Worm (Caenorhabditis elegans): ENCODE data around the gene C08F8.9.
A peak's percentile ranks its signal among the peaks of the same experiment; 100 is the strongest.
"Not testable (repeated sequence)": the region's sequence is repeated elsewhere in the genome, so short reads cannot be mapped to it uniquely, and the experiment has no call there.

Gene C08F8.9

DNA sequence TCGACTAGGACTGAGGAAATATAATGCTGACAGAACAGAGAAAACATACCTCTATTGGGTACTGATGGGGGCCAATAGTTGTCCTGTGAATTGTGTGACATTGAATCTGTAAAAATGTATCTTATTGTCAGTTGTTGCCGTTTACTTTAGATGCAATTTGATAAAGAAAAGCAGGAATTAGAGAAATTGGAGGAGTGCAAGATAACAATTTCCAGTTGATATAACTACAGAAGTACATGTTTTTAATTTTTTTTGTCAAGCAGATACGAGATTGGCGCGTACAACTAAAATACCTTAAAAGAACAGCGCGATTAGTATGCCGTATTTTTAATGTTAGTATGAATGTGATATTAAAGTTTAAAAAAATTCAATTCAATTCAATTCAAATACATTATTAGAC lies 39.6 kb upstream of the C08F8.9 start, which contains the start of gene zip-6:
TSS of gene zip-6 (minus strand) at position 101 of the 400 bp plus-strand sequence.
- TF ChIP-seq ttx-3 (tag; optimal IDR thresholded peaks at IDR 0.05) (no peak), dve-1 (tag; optimal IDR thresholded peaks at IDR 0.05) (no peak), ref-2 (tag; optimal IDR thresholded peaks at IDR 0.05) (no peak), ztf-16 (tag; optimal IDR thresholded peaks at IDR 0.05) (no peak), pag-3 (tag; optimal IDR thresholded peaks at IDR 0.05; ENCODE audit: borderline replicate concordance) (no peak), madf-2 (tag; optimal IDR thresholded peaks at IDR 0.05) (no peak), ceh-48 (tag; optimal IDR thresholded peaks at IDR 0.05) (no peak), ahr-1 (tag; optimal IDR thresholded peaks at IDR 0.05) (no peak), C08G9.2 (tag; optimal IDR thresholded peaks at IDR 0.05) (no peak), che-1 (tag; optimal IDR thresholded peaks at IDR 0.05) (no peak), dmd-4 (tag; optimal IDR thresholded peaks at IDR 0.05; ENCODE audit: borderline replicate concordance) (no peak), hlh-30 (tag; optimal IDR thresholded peaks at IDR 0.05; ENCODE audit: insufficient read depth) (no peak)

DNA sequence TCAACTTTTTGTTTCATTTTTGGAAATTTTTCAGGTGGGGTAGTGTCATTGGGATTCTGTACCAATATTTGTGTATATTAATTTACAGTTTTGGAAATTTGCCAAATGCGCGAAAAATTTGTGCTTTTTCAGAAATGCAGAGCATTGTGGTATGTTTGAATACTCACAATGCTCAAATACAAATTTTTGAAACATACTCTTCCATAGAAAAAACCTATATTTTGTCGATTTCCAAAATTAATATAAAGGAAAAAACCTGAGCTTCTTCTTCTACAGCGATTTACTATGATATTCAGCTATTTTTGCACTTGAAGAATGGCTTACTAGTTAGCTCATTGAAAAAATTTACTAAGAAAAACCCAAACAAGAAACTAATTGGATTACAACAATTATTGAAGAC lies 34.6 kb upstream of the C08F8.9 start:
- TF ChIP-seq ceh-2 (tag; optimal IDR thresholded peaks at IDR 0.05): no peak
- TF ChIP-seq ttx-3 (tag; optimal IDR thresholded peaks at IDR 0.05): no peak
- no peak for TF ChIP-seq pha-2 (tag; optimal IDR thresholded peaks at IDR 0.05)
- no peak for TF ChIP-seq ceh-14 (tag; optimal IDR thresholded peaks at IDR 0.05)
- TF ChIP-seq ceh-48 (tag; optimal IDR thresholded peaks at IDR 0.05): no peak
- no peak for TF ChIP-seq syd-9 (tag; optimal IDR thresholded peaks at IDR 0.05)
- TF ChIP-seq elt-4 (tag; optimal IDR thresholded peaks at IDR 0.05): no peak
- TF ChIP-seq ceh-34 (tag; optimal IDR thresholded peaks at IDR 0.05): no peak
- TF ChIP-seq nfya-1 (tag; optimal IDR thresholded peaks at IDR 0.05): no peak
- no peak for TF ChIP-seq pat-9 (tag; optimal IDR thresholded peaks at IDR 0.05)
- TF ChIP-seq ceh-18 (tag; optimal IDR thresholded peaks at IDR 0.05): no peak
- TF ChIP-seq ceh-22 (tag; optimal IDR thresholded peaks at IDR 0.05): no peak

DNA sequence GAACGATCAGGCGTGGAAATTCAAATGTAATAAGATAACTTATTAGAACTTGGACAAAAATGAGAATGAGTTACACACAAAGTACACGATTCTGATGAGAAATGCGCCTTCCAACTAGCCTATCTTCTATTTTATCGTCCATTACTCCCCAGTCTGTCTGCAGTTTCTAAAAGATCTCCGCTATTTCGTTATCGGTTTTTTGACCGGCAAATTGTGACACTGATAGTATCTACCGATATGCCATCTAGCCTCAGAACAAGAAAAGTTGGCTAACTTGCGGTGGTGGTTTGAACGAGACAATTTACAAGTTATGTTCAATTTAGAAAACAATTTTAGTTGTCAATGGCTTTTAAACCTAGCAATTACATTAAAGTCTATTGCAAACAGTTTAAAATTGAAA lies 33.2 kb upstream of the C08F8.9 start:
- peak; percentile 89 for TF ChIP-seq elt-2 (tag; optimal IDR thresholded peaks at IDR 0.05)
- TF ChIP-seq ceh-48 (tag; optimal IDR thresholded peaks at IDR 0.05): no peak

DNA sequence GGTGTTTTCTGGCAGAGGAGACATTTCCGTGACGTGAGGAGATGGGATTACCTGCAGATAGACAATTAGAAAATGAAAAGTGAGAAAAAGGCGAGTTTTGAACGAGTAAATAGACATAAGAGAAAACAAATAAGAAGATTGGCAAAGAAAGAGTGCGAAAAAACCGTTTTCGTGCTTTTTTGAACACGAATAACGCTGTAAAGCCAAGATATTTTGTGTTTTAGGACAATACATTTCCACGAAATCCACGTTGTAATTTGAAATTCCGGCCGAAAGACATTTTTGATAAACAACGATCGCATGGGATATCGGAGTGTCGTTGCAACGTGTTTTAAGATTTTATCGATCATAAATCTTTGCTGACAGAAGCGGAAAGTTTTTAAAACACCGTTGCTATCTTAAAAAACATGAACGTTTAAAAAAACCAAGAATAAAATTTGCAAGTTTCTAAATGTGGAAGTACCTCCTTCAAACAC lies 32.4 kb upstream of the C08F8.9 start, which contains the start of gene adk-1:
TSS of gene adk-1 (minus strand) at position 51 of the 476 bp plus-strand sequence.
- TF ChIP-seq F13H6.1 (tag; optimal IDR thresholded peaks at IDR 0.05): no peak
- no peak for TF ChIP-seq ceh-48 (tag; optimal IDR thresholded peaks at IDR 0.05)
- no peak for TF ChIP-seq elt-4 (tag; optimal IDR thresholded peaks at IDR 0.05)
- TF ChIP-seq nhr-232 (tag; optimal IDR thresholded peaks at IDR 0.05): no peak
- no peak for TF ChIP-seq pros-1 (tag; optimal IDR thresholded peaks at IDR 0.05)
- TF ChIP-seq fax-1 (tag; optimal IDR thresholded peaks at IDR 0.05): no peak
- no peak for TF ChIP-seq fkh-10 (GFP tag; optimal IDR thresholded peaks at IDR 0.05)

DNA sequence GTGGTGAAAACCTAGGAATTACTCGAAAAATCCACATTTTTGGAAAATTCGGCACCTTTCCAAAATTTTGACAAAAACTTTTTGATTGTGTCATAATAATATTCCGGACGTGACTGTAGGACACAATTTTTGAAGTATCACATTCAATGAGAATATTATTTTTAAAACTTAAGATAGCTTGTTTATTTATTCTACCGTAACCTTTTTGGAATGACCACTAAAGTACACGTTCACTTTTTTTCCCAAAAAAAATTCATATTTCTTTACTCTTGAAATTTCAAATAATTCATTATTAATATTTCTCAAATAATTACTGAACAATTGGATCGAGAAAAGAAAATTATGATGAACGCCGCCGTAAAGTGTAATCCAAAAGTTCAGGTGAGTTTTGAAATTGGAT lies 28.8 kb upstream of the C08F8.9 start, which contains the start of gene R07H5.9:
TSS of gene R07H5.9 (plus strand) at position 301 of the 400 bp plus-strand sequence.
- TF ChIP-seq ttx-3 (tag; optimal IDR thresholded peaks at IDR 0.05): no peak

DNA sequence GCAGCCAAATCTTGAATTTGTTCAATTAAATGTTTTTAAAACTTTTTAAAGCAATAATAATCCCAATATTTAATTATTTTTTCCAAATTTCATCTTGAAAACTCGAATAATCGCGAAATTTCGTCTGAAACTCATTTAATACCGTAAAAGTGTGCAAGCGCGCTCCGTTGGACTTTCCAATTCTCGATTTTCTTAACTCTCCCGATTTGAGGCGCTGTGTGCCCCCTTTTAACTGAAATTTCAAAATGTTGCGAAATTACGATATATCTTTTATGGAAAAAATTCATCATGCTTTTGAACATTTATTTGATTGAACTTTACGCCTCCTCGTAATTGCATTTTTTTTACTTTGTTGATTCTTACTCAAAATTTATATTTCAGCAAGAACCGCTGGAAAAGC lies 24.0 kb upstream of the C08F8.9 start, which contains the start of gene R07H5.11:
TSS of gene R07H5.11 (plus strand) at position 380 of the 400 bp plus-strand sequence.
- TF ChIP-seq npax-4, pha-4, unc-42 (tag; optimal IDR thresholded peaks at IDR 0.05): not testable (repeated sequence)

All from whole organism, late embryonic.